Fruit fly (Drosophila melanogaster) whole organism, embryonic: ENCODE measurements around the gene CG34251.

Experiments
- Awh ChIP-seq: fragments of 200-800 bp; sonication (Bioruptor generic); IDR thresholded peaks from 2 replicates; pipeline ENCODE4, ENCODE4 v1.3.6; 2022; ENCODE audit warnings: missing biosample characterization, missing genetic modification characterization
- Bdp1 ChIP-seq: fragments of 200-800 bp; sonication (Bioruptor generic); optimal IDR thresholded peaks from 3 replicates; lab custom pipeline; 2016; ENCODE audit warnings: missing biosample characterization, missing genetic modification characterization
- CG12219 ChIP-seq: fragments of 200-800 bp; sonication (Bioruptor generic); optimal IDR thresholded peaks from 3 replicates; lab custom pipeline; 2018; ENCODE audit warnings: missing biosample characterization, mild to moderate bottlenecking, missing genetic modification characterization
- CG15073 ChIP-seq: fragments of 200-800 bp; sonication (Bioruptor generic); optimal IDR thresholded peaks from 2 replicates; lab custom pipeline; 2016; ENCODE audit warnings: missing biosample characterization, missing genetic modification characterization
- CG1603 ChIP-seq: fragments of 200-800 bp; sonication (Bioruptor generic); optimal IDR thresholded peaks from 2 replicates; lab custom pipeline; 2019; ENCODE audit warnings: missing biosample characterization, mild to moderate bottlenecking, missing genetic modification characterization, moderate library complexity
- CG31224 ChIP-seq: fragments of 200-800 bp; sonication (Bioruptor generic); IDR thresholded peaks from 2 replicates; pipeline ENCODE4 v1.3.6; 2022; ENCODE audit warnings: missing biosample characterization, missing genetic modification characterization
- CG3726 ChIP-seq: fragments of 200-800 bp; sonication (Bioruptor generic); IDR thresholded peaks from 3 replicates; pipeline ENCODE4, ENCODE4 v1.3.6; 2022; ENCODE audit warnings: missing biosample characterization, missing genetic modification characterization
- CG4360 ChIP-seq: fragments of 200-800 bp; sonication (Bioruptor generic); IDR thresholded peaks from 2 replicates; pipeline ENCODE4 v1.3.6; 2022; ENCODE audit warnings: missing biosample characterization, missing genetic modification characterization
- CG4820 ChIP-seq: fragments of 200-800 bp; sonication (Bioruptor generic); optimal IDR thresholded peaks from 3 replicates; lab custom pipeline; 2016; ENCODE audit warnings: missing biosample characterization, missing genetic modification characterization
- CG4854 ChIP-seq: fragments of 200-800 bp; sonication (Bioruptor generic); optimal IDR thresholded peaks from 2 replicates; lab custom pipeline; 2016; ENCODE audit warnings: missing biosample characterization, missing genetic modification characterization, inconsistent platforms
- CG6175 ChIP-seq: fragments of 200-800 bp; sonication (Bioruptor generic); IDR thresholded peaks from 3 replicates; pipeline ENCODE4 v1.3.6; 2022; ENCODE audit warnings: missing biosample characterization, missing genetic modification characterization
- CG6683 ChIP-seq: fragments of 200-800 bp; sonication (Bioruptor generic); optimal IDR thresholded peaks from 2 replicates; lab custom pipeline; 2017; ENCODE audit warnings: missing biosample characterization, mild to moderate bottlenecking, missing genetic modification characterization, missing genetic modification reagents
- CG6813 ChIP-seq: fragments of 200-800 bp; sonication (Bioruptor generic); optimal IDR thresholded peaks from 2 replicates; lab custom pipeline; 2017; ENCODE audit warnings: missing biosample characterization, missing genetic modification characterization, mild to moderate bottlenecking, moderate library complexity, missing genetic modification reagents
- CG7357 ChIP-seq: fragments of 200-800 bp; sonication (Bioruptor generic); IDR thresholded peaks from 3 replicates; pipeline ENCODE4 v1.3.6; 2022; ENCODE audit warnings: missing biosample characterization, missing genetic modification characterization
- CG8924 ChIP-seq: fragments of 200-800 bp; optimal IDR thresholded peaks from 3 replicates; lab custom pipeline; 2019; ENCODE audit warnings: missing biosample characterization, mild to moderate bottlenecking, missing genetic modification characterization, moderate library complexity
- CG8944 ChIP-seq: fragments of 200-800 bp; sonication (Bioruptor generic); optimal IDR thresholded peaks from 3 replicates; lab custom pipeline; 2016; ENCODE audit warnings: missing biosample characterization, missing genetic modification characterization
- D19A ChIP-seq: fragments of 200-800 bp; optimal IDR thresholded peaks from 3 replicates; lab custom pipeline; 2019; ENCODE audit warnings: missing biosample characterization, mild to moderate bottlenecking, missing genetic modification characterization, moderate library complexity
- Ets65A ChIP-seq: fragments of 200-800 bp; sonication (Bioruptor generic); peaks from one replicate; lab custom pipeline; 2016; ENCODE audit warnings: missing biosample characterization, missing genetic modification characterization
- Gug ChIP-seq: fragments of 200-800 bp; sonication (Bioruptor generic); IDR thresholded peaks from 4 replicates; pipeline ENCODE4 v1.3.6; 2022; ENCODE audit warnings: missing biosample characterization, missing genetic modification characterization
- HLHmδ ChIP-seq: fragments of 200-800 bp; sonication (Bioruptor generic); optimal IDR thresholded peaks from 2 replicates; lab custom pipeline; 2018; ENCODE audit warnings: missing biosample characterization, mild to moderate bottlenecking, missing genetic modification characterization, moderate library complexity
- Hey ChIP-seq: fragments of 200-800 bp; sonication (Bioruptor generic); optimal IDR thresholded peaks from 3 replicates; lab custom pipeline; 2018; ENCODE audit warnings: missing biosample characterization, mild to moderate bottlenecking, missing genetic modification characterization
- Lpt ChIP-seq: fragments of >200 bp; optimal IDR thresholded peaks from 2 replicates; lab custom pipeline; 2018; ENCODE audit warnings: missing biosample characterization, missing genetic modification characterization
- Mrtf ChIP-seq: fragments of 200-800 bp; sonication (Bioruptor generic); IDR thresholded peaks from 3 replicates; pipeline ENCODE4 v1.3.6; 2022; ENCODE audit warnings: missing biosample characterization, missing genetic modification characterization
- NK7.1 ChIP-seq: fragments of 200-800 bp; sonication (Bioruptor generic); optimal IDR thresholded peaks from 3 replicates; lab custom pipeline; 2016; ENCODE audit warnings: missing biosample characterization, missing genetic modification characterization
- Trl ChIP-seq, 3 experiments: fragments of >200 bp in 2 of 3; fragments of 200-800 bp in 1 of 3; sonication (Bioruptor generic) in 1 of 3; optimal IDR thresholded peaks; 2 replicates in 1 of 3; 3 replicates in 2 of 3; lab custom pipeline; 2016 to 2017; ENCODE audit warnings: missing biosample characterization in 1 of 3, missing genetic modification characterization in 1 of 3
- Usf ChIP-seq: fragments of 200-800 bp; sonication (Bioruptor generic); optimal IDR thresholded peaks from 2 replicates; lab custom pipeline; 2017; ENCODE audit warnings: missing genotype, missing biosample characterization, missing genetic modification characterization
- aop ChIP-seq: fragments of 200-800 bp; sonication (Bioruptor generic); IDR thresholded peaks from 2 replicates; pipeline ENCODE4 v1.3.6; 2022; ENCODE audit warnings: missing biosample characterization, missing genetic modification characterization
- bigmax ChIP-seq: fragments of 200-800 bp; sonication (Bioruptor generic); optimal IDR thresholded peaks from 2 replicates; lab custom pipeline; 2018; ENCODE audit warnings: missing biosample characterization, mild to moderate bottlenecking, missing genetic modification characterization
- btn ChIP-seq: fragments of 200-800 bp; sonication (Bioruptor generic); optimal IDR thresholded peaks from 2 replicates; lab custom pipeline; 2016; ENCODE audit warnings: missing biosample characterization, missing genetic modification characterization
- crp ChIP-seq, 2 experiments: fragments of 200-800 bp; sonication (Bioruptor generic); optimal IDR thresholded peaks; 2 replicates in 1 of 2; 3 replicates in 1 of 2; lab custom pipeline; 2017; ENCODE audit warnings: missing biosample characterization in 2 of 2, missing genetic modification characterization in 2 of 2, mild to moderate bottlenecking in 1 of 2, moderate library complexity in 1 of 2
- dmrt99B ChIP-seq: fragments of 200-800 bp; sonication (Bioruptor generic); optimal IDR thresholded peaks from 2 replicates; lab custom pipeline; 2018; ENCODE audit warnings: missing biosample characterization, mild to moderate bottlenecking, missing genetic modification characterization, moderate library complexity
- en ChIP-seq: fragments of 200-800 bp; sonication (Bioruptor generic); optimal IDR thresholded peaks from 2 replicates; lab custom pipeline; 2016; ENCODE audit warnings: missing biosample characterization, missing genetic modification characterization
- gce ChIP-seq: fragments of 200-800 bp; sonication (Bioruptor generic); IDR thresholded peaks from 3 replicates; pipeline ENCODE4 v1.3.6; 2022; ENCODE audit warnings: missing biosample characterization, missing genetic modification characterization
- gsb ChIP-seq: fragments of 200-800 bp; sonication (Bioruptor generic); IDR thresholded peaks from 2 replicates; pipeline ENCODE4 v1.3.6; 2022; ENCODE audit warnings: missing biosample characterization, missing genetic modification characterization
- hbn ChIP-seq: fragments of 200-800 bp; sonication (Bioruptor generic); IDR thresholded peaks from 2 replicates; pipeline ENCODE4 v1.3.6; 2022; ENCODE audit warnings: missing biosample characterization, missing genetic modification characterization; ENCODE audit not compliant: partially characterized antibody
- kah ChIP-seq: fragments of 200-800 bp; sonication (Bioruptor generic); optimal IDR thresholded peaks from 2 replicates; lab custom pipeline; 2018; ENCODE audit warnings: missing biosample characterization, mild to moderate bottlenecking, missing genetic modification characterization
- mirr ChIP-seq: fragments of 200-800 bp; sonication (Bioruptor generic); optimal IDR thresholded peaks from 3 replicates; lab custom pipeline; 2018; ENCODE audit warnings: missing biosample characterization, mild to moderate bottlenecking, missing genetic modification characterization
- nmo ChIP-seq: fragments of 200-800 bp; sonication (Bioruptor generic); optimal IDR thresholded peaks from 2 replicates; lab custom pipeline; 2018; ENCODE audit warnings: missing biosample characterization, mild to moderate bottlenecking, missing genetic modification characterization, moderate library complexity
- odd ChIP-seq: fragments of 200-800 bp; sonication (Bioruptor generic); optimal IDR thresholded peaks from 2 replicates; lab custom pipeline; 2017; ENCODE audit warnings: missing biosample characterization, mild to moderate bottlenecking, missing genetic modification characterization
- prd ChIP-seq, 3 experiments: fragments of >200 bp in 2 of 3; fragments of 200-800 bp in 1 of 3; sonication (Bioruptor generic) in 1 of 3; optimal IDR thresholded peaks in 2 of 3; IDR thresholded peaks in 1 of 3; 2 replicates in 2 of 3; 3 replicates in 1 of 3; pipeline versions ENCODE4 v1.3.6 to Lab custom; 2017 to 2022; ENCODE audit warnings: missing biosample characterization in 1 of 3, missing genetic modification characterization in 1 of 3
- sens-2 ChIP-seq: fragments of 200-800 bp; sonication (Bioruptor generic); IDR thresholded peaks from 2 replicates; pipeline ENCODE4 v1.3.6; 2022; ENCODE audit warnings: missing biosample characterization, missing genetic modification characterization
- shn ChIP-seq: fragments of 200-800 bp; sonication (Bioruptor generic); optimal IDR thresholded peaks from 3 replicates; lab custom pipeline; 2016; ENCODE audit warnings: missing biosample characterization, missing genetic modification characterization
- slbo ChIP-seq: fragments of 200-800 bp; sonication (Bioruptor generic); IDR thresholded peaks from 2 replicates; pipeline ENCODE4 v1.3.6; 2022; ENCODE audit warnings: missing biosample characterization, missing genetic modification characterization
- sob ChIP-seq: fragments of 200-800 bp; sonication (Bioruptor generic); IDR thresholded peaks from 2 replicates; pipeline ENCODE4 v1.3.6; 2022; ENCODE audit warnings: missing biosample characterization, missing genetic modification characterization
- tna ChIP-seq: fragments of 200-800 bp; sonication (Bioruptor generic); IDR thresholded peaks from 2 replicates; pipeline ENCODE4 v1.3.6; 2022; ENCODE audit warnings: missing biosample characterization, missing genetic modification characterization; ENCODE audit not compliant: partially characterized antibody
- wdn ChIP-seq: fragments of 200-800 bp; sonication (Bioruptor generic); IDR thresholded peaks from 2 replicates; pipeline ENCODE4 v1.3.6; 2022; ENCODE audit warnings: missing biosample characterization, missing genetic modification characterization
- zf30C ChIP-seq: fragments of 200-800 bp; sonication (Bioruptor generic); optimal IDR thresholded peaks from 3 replicates; lab custom pipeline; 2018; ENCODE audit warnings: missing biosample characterization, mild to moderate bottlenecking, missing genetic modification characterization
- zfh1 ChIP-seq: fragments of 200-800 bp; sonication (Bioruptor generic); IDR thresholded peaks from 3 replicates; pipeline ENCODE4 v1.3.6; 2022; ENCODE audit warnings: missing biosample characterization, missing genetic modification characterization

Gene CG34251

DNA sequence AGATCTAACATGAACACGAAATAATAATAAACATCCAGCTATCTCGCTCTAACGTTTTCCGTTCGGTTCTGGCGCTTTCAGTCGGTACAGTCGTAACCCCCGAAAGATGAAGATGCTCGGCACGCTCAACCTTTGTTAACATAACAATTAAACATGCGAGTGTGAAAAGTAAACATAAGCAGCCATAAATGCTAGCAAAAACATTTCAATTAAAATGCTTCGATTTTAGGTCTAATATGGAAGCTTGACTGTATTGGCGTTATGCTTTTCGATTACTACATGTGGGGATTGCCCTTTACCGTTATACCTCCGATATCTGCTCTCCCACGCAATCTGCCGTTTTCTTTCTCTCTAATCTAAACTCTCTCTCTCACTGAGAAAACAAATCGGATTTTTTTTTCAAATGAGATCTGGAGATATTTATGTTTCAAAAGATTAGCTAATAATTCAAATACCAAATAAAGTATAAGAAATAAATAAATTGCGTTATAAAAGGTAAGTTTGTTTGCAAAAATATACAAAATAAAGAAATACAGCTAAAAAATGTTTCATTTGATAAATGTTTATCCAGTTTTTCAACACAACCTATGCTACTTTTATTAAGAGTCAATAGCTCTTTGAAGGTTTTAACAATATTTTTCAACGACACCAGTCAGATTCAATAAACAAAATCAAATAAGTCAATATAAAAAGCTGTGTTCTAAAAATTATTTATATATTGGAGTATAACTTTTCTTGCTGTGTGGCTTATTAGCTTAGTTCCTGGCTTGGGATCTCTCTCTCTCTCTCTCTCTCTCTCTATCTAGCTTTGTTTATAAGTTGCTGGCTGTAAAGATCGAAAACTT, 12.8 kb upstream of the CG34251 start (continued):
- peak; percentile 90; the same call in 2 of the 3 replicates for TF ChIP-seq CG6175 (GFP tag; lab: Robert Waterston, UW)
- TF ChIP-seq CG6813 (GFP tag; lab: Kevin White, UChicago) = peak; percentile 84
- peak; percentile 47 for TF ChIP-seq kah (GFP tag; lab: Kevin White, UChicago)
- TF ChIP-seq NK7.1 (GFP tag; lab: Kevin White, UChicago) = peak; percentile 81
- TF ChIP-seq CG7357 (GFP tag; lab: Robert Waterston, UW) = peak; percentile 75
- peak; percentile 75 for TF ChIP-seq CG4854 (GFP tag; lab: Kevin White, UChicago)
- TF ChIP-seq Usf = peak; percentile 45
- TF ChIP-seq sens-2 (GFP tag; lab: Robert Waterston, UW) = peak; percentile 81
- TF ChIP-seq shn = peak; percentile 95
- peak; percentile 89 for TF ChIP-seq gsb
- peak; percentile 82 for TF ChIP-seq mirr (GFP tag; lab: Kevin White, UChicago)
- peak; percentile 78 for TF ChIP-seq odd (GFP tag; lab: Kevin White, UChicago)
- TF ChIP-seq CG4820 (GFP tag; lab: Kevin White, UChicago) = peak; percentile 69
- peak; percentile 93 for TF ChIP-seq zfh1 (GFP tag; lab: Robert Waterston, UW)
- peak; percentile 72 for TF ChIP-seq btn
- peak in 1 of 2 experiments; percentile 24 for TF ChIP-seq crp (GFP tag; optimal IDR thresholded peaks at IDR 0.05; lab: Kevin White, UChicago)
- TF ChIP-seq CG15073 (GFP tag; lab: Kevin White, UChicago) = no peak
- TF ChIP-seq CG12219 (GFP tag; lab: Kevin White, UChicago) = peak; percentile 89
- peak; percentile 95 for TF ChIP-seq sob (GFP tag; lab: Robert Waterston, UW)
- peak; percentile 65 for TF ChIP-seq bigmax (GFP tag; lab: Kevin White, UChicago)
- TF ChIP-seq HLHmδ (GFP tag; lab: Kevin White, UChicago) = peak; percentile 51
- peak; percentile 50 to 72 for TF ChIP-seq Trl (optimal IDR thresholded peaks at IDR 0.05; lab: Kevin White, UChicago)
- TF ChIP-seq Trl (GFP tag; optimal IDR thresholded peaks at IDR 0.05; lab: Kevin White, UChicago) = peak; percentile 91
- TF ChIP-seq tna (GFP tag; lab: Robert Waterston, UW) = no peak
- peak; percentile 86 for TF ChIP-seq Awh (GFP tag; lab: Robert Waterston, UW)
- peak; percentile 69 for TF ChIP-seq CG4360
- TF ChIP-seq nmo = peak; percentile 69
- TF ChIP-seq hbn = no peak
- TF ChIP-seq aop (GFP tag; lab: Robert Waterston, UW) = 0 out of 2 replicates have a peak, but pooled peaks have one; percentile 65
- TF ChIP-seq prd (optimal IDR thresholded peaks at IDR 0.05; lab: Kevin White, UChicago) = no peak
- peak; percentile 94 for TF ChIP-seq prd (GFP tag; IDR thresholded peaks at IDR 0.05; lab: Robert Waterston, UW)
- TF ChIP-seq CG6683 (GFP tag; lab: Kevin White, UChicago) = peak; percentile 73
- peak; percentile 86 for TF ChIP-seq dmrt99B (tag; lab: Kevin White, UChicago)
- TF ChIP-seq wdn (GFP tag; lab: Robert Waterston, UW) = peak; percentile 90
- TF ChIP-seq CG3726 (GFP tag; lab: Robert Waterston, UW) = peak; percentile 79; the same call in 1 of the 3 replicates
- peak; percentile 92 for TF ChIP-seq CG8944 (GFP tag; lab: Kevin White, UChicago)
- TF ChIP-seq Lpt = no peak
- peak; percentile 65 for TF ChIP-seq en (GFP tag; lab: Kevin White, UChicago)
- peak; percentile 89 for TF ChIP-seq gce (GFP tag; lab: Robert Waterston, UW)
- peak; percentile 64 for TF ChIP-seq D19A (tag; lab: Kevin White, UChicago)
- peak; percentile 98 for TF ChIP-seq slbo (GFP tag; lab: Robert Waterston, UW)
- TF ChIP-seq Ets65A (GFP tag; lab: Kevin White, UChicago) = peak; percentile 99
- TF ChIP-seq CG1603 (tag; lab: Kevin White, UChicago) = peak; percentile 94
- peak; percentile 91 for TF ChIP-seq CG31224 (GFP tag; lab: Robert Waterston, UW)
- peak; percentile 36 for TF ChIP-seq zf30C (GFP tag; lab: Kevin White, UChicago)
- peak; percentile 91 for TF ChIP-seq Mrtf (GFP tag; lab: Robert Waterston, UW)
- peak; percentile 57 for TF ChIP-seq Hey
- peak; percentile 85 for TF ChIP-seq Bdp1 (GFP tag; lab: Kevin White, UChicago)
- peak; percentile 79 for TF ChIP-seq CG8924 (tag; lab: Kevin White, UChicago)
- TF ChIP-seq Gug (GFP tag; lab: Robert Waterston, UW) = peak; percentile 96
